Fruit fly (Drosophila melanogaster): Measurements from ENCODE around the gene Or67b.

Or67b gene

DNA sequence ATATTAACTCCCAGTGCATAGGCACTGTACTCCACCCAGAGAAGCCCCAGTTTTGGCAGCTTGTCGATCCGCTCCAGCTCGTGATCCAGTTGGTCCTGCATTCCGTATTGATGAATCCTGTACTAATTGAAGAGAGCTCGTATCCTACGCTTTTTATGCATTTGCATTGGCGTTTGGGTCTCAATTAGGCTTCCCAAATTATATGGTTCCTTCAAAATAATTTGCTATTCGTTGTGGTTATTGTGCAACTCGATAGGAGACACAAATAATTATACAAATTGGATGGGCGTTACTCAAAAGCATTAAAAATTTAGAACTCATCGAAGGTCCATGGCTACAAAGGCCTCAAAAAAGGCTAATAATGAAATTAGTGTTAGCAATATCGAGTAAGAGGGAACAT lies at the start of gene Or67b:
Gene Or67b (minus strand): TSS at position 101 of the 400 bp plus-strand sequence.
- no peak for TF ChIP-seq CG8478 (optimal IDR thresholded peaks at IDR 0.05)
- no peak for TF ChIP-seq usp (GFP tag; optimal IDR thresholded peaks at IDR 0.05)
- no peak for TF ChIP-seq Dll (optimal IDR thresholded peaks at IDR 0.05)
- TF ChIP-seq psq (optimal IDR thresholded peaks at IDR 0.05): no peak
- TF ChIP-seq pan (optimal IDR thresholded peaks at IDR 0.05): no peak
- no peak for TF ChIP-seq EcR (GFP tag; optimal IDR thresholded peaks at IDR 0.05)

DNA sequence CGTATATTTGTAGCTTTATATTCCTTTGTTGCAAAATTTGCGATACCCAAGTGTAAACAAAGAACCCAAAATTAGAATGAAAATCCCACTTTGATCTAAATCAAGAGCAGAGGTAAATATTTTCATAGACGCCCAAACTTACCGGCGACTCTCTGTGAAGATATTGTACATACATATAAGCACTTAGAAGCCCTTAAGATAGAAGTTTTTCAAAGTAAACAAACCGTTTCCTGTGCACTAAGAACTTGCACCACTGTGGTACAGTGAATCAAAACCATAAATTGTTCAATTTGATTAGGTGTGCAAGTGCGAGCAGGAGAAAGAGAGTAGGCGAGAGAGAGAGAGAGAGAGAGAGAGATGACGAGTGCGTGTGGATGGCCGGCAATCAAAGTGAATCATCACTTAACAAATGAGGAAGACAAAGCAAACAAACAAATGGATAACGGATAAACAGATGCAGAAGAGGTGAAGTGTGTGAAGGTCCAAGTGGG lies 49.1 kb upstream of the Or67b start:
- TF ChIP-seq CG8478 (optimal IDR thresholded peaks at IDR 0.05) (no peak), psq (optimal IDR thresholded peaks at IDR 0.05) (no peak), Dll (optimal IDR thresholded peaks at IDR 0.05) (no peak), EcR (GFP tag; optimal IDR thresholded peaks at IDR 0.05) (no peak), usp (GFP tag; optimal IDR thresholded peaks at IDR 0.05) (no peak), pan (optimal IDR thresholded peaks at IDR 0.05) (no peak)

DNA sequence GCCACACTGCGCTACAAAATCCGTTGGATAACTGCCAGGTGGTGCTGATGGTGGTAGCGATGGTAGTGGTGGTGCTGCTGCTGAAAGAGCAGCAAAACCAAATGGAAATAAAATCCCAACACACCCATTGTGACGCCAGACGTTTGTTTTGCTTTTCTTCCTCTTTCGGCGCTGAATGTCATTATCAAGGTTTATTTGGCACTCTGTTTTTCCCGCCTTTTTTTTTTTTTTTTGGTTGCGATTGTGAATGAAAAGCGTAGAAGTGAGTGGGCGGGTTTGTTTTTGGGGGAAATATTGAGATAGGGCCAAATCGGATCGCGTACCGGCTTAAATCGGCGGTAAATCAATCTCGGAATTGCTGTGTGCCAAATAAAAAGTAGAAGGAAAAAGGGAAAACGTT lies 48.3 kb upstream of the Or67b start:
- TF ChIP-seq usp (GFP tag; optimal IDR thresholded peaks at IDR 0.05) (no peak), psq (optimal IDR thresholded peaks at IDR 0.05) (no peak), EcR (GFP tag; optimal IDR thresholded peaks at IDR 0.05) (no peak), CG8478 (optimal IDR thresholded peaks at IDR 0.05) (no peak), Dll (optimal IDR thresholded peaks at IDR 0.05) (no peak), pan (optimal IDR thresholded peaks at IDR 0.05) (no peak)

DNA sequence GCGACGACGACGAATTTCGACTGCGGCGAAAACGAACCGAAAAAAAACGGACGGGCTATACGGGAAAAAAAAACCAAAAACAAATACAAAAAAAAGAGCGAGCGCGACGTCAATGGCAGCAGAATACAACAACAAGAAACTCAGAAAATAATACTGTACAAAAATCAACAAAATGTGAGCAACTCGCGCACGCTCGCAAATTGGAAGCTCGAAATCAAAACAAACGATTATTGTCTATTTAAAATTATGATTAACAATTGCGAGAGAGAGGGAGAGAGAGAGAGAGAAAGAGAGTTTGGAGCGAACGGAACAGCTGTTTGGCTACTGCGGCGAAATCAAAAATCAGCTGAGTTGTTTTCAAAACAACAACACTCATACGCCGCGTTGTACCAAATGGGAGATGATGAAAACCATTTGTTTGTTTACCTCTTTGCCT lies 46.6 kb upstream of the Or67b start:
- TF ChIP-seq pan (optimal IDR thresholded peaks at IDR 0.05): no peak

DNA sequence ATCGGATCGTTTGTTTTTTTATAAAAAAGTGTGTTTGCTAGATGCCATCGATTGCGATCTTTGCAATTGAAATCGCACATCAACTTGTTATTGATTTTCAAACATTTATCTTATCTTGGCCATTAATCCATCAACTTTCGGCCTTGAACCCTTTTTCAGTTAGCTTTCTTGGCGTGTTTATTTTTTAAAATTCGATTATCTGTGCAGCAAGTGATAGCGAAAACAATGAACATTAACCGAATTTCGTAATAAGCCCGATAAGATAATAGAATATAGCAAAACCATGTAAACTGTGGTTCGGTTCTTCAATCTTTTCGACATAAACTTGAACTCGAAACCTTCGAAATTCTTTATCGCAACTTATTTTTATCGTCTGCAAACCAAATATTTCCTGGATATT lies 45.3 kb upstream of the Or67b start:
- TF ChIP-seq usp (GFP tag; optimal IDR thresholded peaks at IDR 0.05) (no peak), EcR (GFP tag; optimal IDR thresholded peaks at IDR 0.05) (no peak), Dll (optimal IDR thresholded peaks at IDR 0.05) (no peak), psq (optimal IDR thresholded peaks at IDR 0.05) (no peak), CG8478 (optimal IDR thresholded peaks at IDR 0.05) (no peak), pan (optimal IDR thresholded peaks at IDR 0.05) (no peak)

DNA sequence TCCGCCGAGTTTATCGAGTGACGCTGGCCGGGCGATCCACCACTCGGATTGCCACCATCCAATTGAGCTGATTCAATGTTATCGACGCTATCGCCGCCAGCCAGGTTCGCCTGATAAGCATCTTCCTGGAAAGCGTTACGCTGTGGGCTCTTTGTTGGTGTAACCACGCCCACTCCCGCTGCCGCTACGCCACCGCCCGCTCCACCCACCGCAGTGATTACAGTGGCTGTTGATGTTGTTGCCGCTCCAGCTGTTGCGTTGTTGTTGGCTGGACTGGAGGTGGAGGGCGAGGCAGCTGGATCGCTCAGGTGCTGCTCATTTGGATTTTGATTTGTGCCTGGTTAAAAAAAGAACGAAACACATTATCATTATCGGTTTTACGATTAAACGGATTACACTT lies 42.4 kb upstream of the Or67b start:
- TF ChIP-seq Dll (optimal IDR thresholded peaks at IDR 0.05) (no peak), pan (optimal IDR thresholded peaks at IDR 0.05) (peak; percentile 17), usp (GFP tag; optimal IDR thresholded peaks at IDR 0.05) (no peak)

DNA sequence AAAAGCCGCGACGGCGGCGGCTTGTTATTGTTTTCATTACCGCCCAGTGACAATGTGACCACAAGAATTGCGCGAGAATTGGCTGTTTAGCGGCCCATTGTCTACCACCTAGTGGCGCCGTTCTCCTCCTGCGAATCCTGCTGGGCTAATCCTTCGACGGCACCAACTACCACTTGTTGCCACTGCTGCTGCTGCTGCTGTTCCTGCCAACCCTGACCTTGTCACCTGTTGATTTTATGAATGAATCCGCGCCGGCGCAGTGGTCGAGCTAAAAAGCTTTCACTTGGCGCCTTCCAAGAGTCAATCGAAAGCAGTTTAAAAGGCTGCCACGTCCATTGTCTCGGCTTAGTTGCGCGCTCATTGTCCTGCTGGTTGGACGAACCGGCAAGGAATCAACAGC lies 14.8 kb upstream of the Or67b start, which contains the start of gene CNMaR:
Gene CNMaR (plus strand): TSS at position 348 of the 400 bp plus-strand sequence.
- TF ChIP-seq usp (GFP tag; optimal IDR thresholded peaks at IDR 0.05) (no peak), EcR (GFP tag; optimal IDR thresholded peaks at IDR 0.05) (no peak)

DNA sequence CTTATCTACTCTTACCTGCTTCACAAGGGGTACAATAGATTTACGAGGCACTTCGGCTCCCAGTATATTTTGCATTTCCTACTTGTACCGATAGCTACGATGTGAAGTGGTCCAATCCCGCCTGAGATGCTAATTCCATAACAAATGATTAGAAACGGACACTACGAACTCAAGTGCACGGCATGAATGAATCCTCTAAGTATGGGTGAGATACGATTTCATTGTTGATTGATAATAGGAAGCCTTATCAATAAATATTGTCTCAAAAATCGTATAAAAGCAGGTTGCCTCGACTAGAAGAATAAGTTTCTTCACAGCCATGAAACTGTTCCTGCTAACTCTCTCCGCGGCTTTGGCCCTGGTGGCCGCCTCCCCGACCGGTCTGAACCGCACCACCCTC lies 11.7 kb upstream of the Or67b start, which contains the start of gene CG18180:
Gene CG18180 (plus strand): TSS at position 301 of the 400 bp plus-strand sequence.
- TF ChIP-seq psq (optimal IDR thresholded peaks at IDR 0.05): no peak
- no peak for TF ChIP-seq EcR (GFP tag; optimal IDR thresholded peaks at IDR 0.05)
- no peak for TF ChIP-seq Dll (optimal IDR thresholded peaks at IDR 0.05)
- no peak for TF ChIP-seq usp (GFP tag; optimal IDR thresholded peaks at IDR 0.05)
- no peak for TF ChIP-seq pan (optimal IDR thresholded peaks at IDR 0.05)
- no peak for TF ChIP-seq CG8478 (optimal IDR thresholded peaks at IDR 0.05)

DNA sequence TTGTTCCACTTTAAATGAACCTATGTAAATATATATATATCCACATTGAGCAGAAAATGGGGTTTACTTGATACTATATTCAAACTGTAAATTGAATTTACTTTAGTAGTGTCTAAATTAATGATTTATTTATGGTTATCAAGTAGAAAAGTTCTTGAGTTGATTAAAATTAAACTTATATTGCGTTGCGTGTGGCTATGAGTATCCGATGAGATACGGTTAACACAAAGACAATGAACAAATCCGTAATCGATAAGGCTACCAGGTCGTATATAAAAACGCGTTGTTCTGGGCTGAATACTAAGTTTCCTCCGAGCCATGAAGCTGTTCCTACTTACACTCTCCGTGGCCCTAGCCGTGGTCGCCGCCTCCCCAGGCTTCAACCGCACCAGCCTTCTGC lies 10.0 kb upstream of the Or67b start, which contains the start of gene CG18179:
Gene CG18179 (plus strand): TSS at position 301 of the 400 bp plus-strand sequence.
- TF ChIP-seq psq (optimal IDR thresholded peaks at IDR 0.05) (no peak), Dll (optimal IDR thresholded peaks at IDR 0.05) (no peak)

DNA sequence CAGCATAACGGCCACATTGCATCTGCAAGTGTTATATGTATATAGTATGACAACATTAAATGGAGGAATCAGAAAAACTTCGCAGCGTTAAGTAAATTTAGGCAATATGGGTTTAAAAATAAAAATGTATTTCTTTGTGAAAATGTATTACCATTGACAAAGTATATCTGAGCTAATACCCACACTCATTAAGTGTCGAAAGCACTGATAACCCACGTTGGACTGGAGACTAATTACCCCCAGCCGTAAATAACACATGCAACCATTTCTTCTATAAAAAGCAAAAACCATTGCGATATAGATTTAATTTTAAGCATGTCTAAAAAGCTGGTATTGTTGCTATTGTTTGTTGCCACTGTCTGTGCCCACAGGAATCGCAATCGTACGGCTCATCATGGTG lies 8.8 kb upstream of the Or67b start, which contains the start of gene CG8329:
Gene CG8329 (plus strand): TSS at position 301 of the 400 bp plus-strand sequence.
- TF ChIP-seq Dll (optimal IDR thresholded peaks at IDR 0.05) (no peak), psq (optimal IDR thresholded peaks at IDR 0.05) (no peak), CG8478 (optimal IDR thresholded peaks at IDR 0.05) (no peak), pan (optimal IDR thresholded peaks at IDR 0.05) (no peak), EcR (GFP tag; optimal IDR thresholded peaks at IDR 0.05) (no peak)

DNA sequence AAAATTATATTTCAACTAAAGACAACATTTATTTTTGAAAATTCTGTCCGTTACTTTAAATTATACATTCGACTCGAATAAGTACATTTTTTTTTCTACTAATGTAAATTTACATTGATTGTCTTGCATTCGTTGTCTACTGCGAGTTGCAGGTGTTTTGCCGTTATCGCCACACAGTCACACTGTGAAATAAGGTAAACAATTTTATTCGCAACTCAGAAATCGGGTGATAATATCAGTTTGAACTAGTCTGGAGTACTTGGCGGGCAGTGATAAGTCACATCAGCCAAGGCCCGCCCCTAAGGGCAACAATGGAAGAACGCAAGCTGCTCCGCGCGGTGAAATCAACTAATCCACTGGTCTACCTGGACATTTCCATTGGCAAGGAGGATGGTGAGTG lies 917 bp upstream of the Or67b start:
- TF ChIP-seq pan (optimal IDR thresholded peaks at IDR 0.05): no peak
- TF ChIP-seq CG8478 (optimal IDR thresholded peaks at IDR 0.05): no peak
- no peak for TF ChIP-seq psq (optimal IDR thresholded peaks at IDR 0.05)
- TF ChIP-seq EcR (GFP tag; optimal IDR thresholded peaks at IDR 0.05): no peak
- TF ChIP-seq usp (GFP tag; optimal IDR thresholded peaks at IDR 0.05): no peak
- no peak for TF ChIP-seq Dll (optimal IDR thresholded peaks at IDR 0.05)

DNA sequence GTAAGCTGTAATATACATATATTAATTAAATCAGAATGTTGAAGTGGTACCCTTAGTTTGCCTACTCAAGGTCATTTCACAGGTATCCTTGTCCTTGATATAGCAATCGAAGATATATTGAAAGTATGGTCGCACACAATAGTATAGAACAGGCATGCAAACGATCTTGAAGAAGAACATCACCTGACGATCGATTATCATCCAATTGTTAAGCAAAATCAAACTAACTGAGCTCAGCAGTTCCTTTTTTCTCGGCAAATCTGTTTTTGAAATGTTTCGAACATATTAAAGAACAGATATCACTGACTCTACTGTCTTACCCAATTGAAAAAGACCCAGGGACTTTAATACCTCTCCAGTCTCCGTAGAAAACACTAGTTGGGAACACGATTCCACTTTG lies 617 bp downstream of the Or67b start, which contains the start of gene Cyp40:
Gene Cyp40 (plus strand): TSS at position 301 of the 400 bp plus-strand sequence.
- TF ChIP-seq CG8478 (optimal IDR thresholded peaks at IDR 0.05): no peak
- TF ChIP-seq usp (GFP tag; optimal IDR thresholded peaks at IDR 0.05): no peak
- TF ChIP-seq EcR (GFP tag; optimal IDR thresholded peaks at IDR 0.05): no peak
- no peak for TF ChIP-seq pan (optimal IDR thresholded peaks at IDR 0.05)
- TF ChIP-seq Dll (optimal IDR thresholded peaks at IDR 0.05): no peak
- TF ChIP-seq psq (optimal IDR thresholded peaks at IDR 0.05): no peak

DNA sequence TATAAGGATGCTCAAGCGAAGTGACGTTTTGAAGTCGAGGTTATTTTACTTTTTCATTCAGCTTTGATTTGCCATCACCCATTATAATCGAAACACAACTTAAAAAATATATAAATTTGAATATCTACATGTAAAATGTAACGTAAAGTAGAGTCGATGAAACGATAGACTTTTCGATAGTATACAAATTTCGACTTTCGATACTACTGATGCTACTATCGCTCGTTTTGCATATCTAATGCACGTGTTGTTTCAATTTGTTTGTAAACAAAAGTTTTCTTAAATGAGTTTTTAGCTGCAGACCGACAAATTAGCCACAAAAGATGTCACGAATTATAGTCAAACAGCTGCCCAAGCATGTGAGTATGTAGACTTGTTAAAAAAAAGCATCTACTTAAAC lies 5.0 kb downstream of the Or67b start, which contains the start of gene CG3335:
Gene CG3335 (plus strand): TSS at position 224 of the 400 bp plus-strand sequence.
- TF ChIP-seq pan (optimal IDR thresholded peaks at IDR 0.05) (no peak), psq (optimal IDR thresholded peaks at IDR 0.05) (no peak), CG8478 (optimal IDR thresholded peaks at IDR 0.05) (no peak), Dll (optimal IDR thresholded peaks at IDR 0.05) (no peak), usp (GFP tag; optimal IDR thresholded peaks at IDR 0.05) (no peak), EcR (GFP tag; optimal IDR thresholded peaks at IDR 0.05) (no peak)

All from whole organism.